Worm (Caenorhabditis elegans): Measurements from ENCODE around the gene lin-26.

DNA sequence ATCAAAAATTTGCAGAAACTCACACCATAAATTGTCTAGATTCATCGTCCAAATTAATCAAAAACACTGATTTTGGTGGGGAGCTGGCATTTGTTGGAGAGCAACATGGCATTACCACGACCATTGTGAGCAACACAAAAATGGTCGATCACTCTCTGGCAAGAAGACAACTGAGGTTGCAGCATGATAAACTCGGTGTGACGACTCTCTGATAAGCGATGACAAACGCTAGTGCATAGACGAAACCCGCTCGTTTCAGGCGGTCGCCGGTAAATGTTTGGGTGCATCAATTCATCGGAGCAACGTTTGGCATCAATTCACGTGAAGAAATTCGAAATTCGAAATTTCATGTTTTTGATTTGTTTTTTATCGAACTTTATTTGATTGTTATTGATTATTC is 43.0 kb upstream of the lin-26 start:
- TF ChIP-seq W03F9.2 (tag; optimal IDR thresholded peaks at IDR 0.05) (no peak), him-1 (tag; optimal IDR thresholded peaks at IDR 0.05) (no peak), dao-5 (tag; optimal IDR thresholded peaks at IDR 0.05) (no peak)
